Worm (Caenorhabditis elegans) whole organism, L2 larva: ENCODE results near the gene K07F5.6.

ENCODE experiments used
- ama-1 ChIP-seq: fragments of 150-350 bp; optimal IDR thresholded peaks from 2 replicates; lab custom pipeline; 2018; ENCODE audit warnings: inconsistent platforms
- ceh-82 ChIP-seq: fragments of 150-350 bp; optimal IDR thresholded peaks from 2 replicates; lab custom pipeline; 2014; ENCODE audit warnings: missing biosample characterization, missing genetic modification characterization
- dmd-4 ChIP-seq: sonication (generic microtip); optimal IDR thresholded peaks from 2 replicates; lab custom pipeline; 2017; ENCODE audit warnings: missing biosample characterization, missing genetic modification characterization
- elt-1 ChIP-seq: fragments of 150-350 bp; optimal IDR thresholded peaks from 2 replicates; lab custom pipeline; 2014; ENCODE audit warnings: missing biosample characterization, missing genetic modification characterization
- lin-13 ChIP-seq: fragments of 150-350 bp; optimal IDR thresholded peaks from 2 replicates; lab custom pipeline; 2014; ENCODE audit warnings: missing biosample characterization, missing genetic modification reagents, missing genetic modification characterization
- lin-39 ChIP-seq: fragments of 150-350 bp; optimal IDR thresholded peaks from 2 replicates; lab custom pipeline; 2014; ENCODE audit warnings: missing biosample characterization, missing genetic modification reagents, missing genetic modification characterization
- nhr-11 ChIP-seq: fragments of 150-350 bp; optimal IDR thresholded peaks from 2 replicates; lab custom pipeline; 2014; ENCODE audit warnings: missing biosample characterization, missing genetic modification characterization
- nhr-12 ChIP-seq: fragments of 150-350 bp; optimal IDR thresholded peaks from 2 replicates; lab custom pipeline; 2014; ENCODE audit warnings: missing biosample characterization, missing genetic modification characterization
- nhr-23 ChIP-seq: fragments of 150-350 bp; optimal IDR thresholded peaks from 2 replicates; lab custom pipeline; 2014; ENCODE audit warnings: missing biosample characterization, missing genetic modification reagents, missing genetic modification characterization
- nhr-77 ChIP-seq: fragments of 150-350 bp; optimal IDR thresholded peaks from 2 replicates; lab custom pipeline; 2014; ENCODE audit warnings: missing biosample characterization, missing genetic modification characterization
- skn-1 ChIP-seq: sonication (generic microtip); optimal IDR thresholded peaks from 2 replicates; lab custom pipeline; 2017; ENCODE audit warnings: missing biosample characterization, missing genetic modification characterization
- unc-62 ChIP-seq: fragments of 150-350 bp; optimal IDR thresholded peaks from 2 replicates; lab custom pipeline; 2014; ENCODE audit warnings: missing biosample characterization, missing genetic modification reagents, missing genetic modification characterization

DNA sequence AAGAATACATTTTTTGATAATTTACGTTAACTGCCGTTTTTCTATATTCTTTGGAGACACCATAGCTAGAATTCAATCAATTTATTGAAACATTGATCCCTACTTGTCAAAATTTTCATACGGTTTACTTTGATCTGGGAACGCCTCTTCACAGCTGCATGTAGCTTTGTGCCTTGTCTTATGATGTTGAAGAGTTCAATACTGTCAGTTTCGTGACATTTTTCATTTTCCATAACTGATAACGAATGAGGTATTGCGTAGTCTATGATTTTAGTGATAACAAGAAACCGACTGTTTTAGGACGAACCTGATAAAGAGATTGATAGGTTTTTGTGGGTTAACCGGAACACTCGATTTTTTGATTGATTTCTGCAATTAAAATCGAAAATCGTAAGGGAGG lies 45.1 kb downstream of the K07F5.6 start:
- TF ChIP-seq lin-13 (GFP tag; lab: Kevin White, UChicago): no peak
- TF ChIP-seq lin-39 (tag; lab: Kevin White, UChicago): no peak
- no peak for TF ChIP-seq ceh-82 (tag; lab: Kevin White, UChicago)
- no peak for TF ChIP-seq nhr-12 (tag; lab: Kevin White, UChicago)
- TF ChIP-seq skn-1 (tag; lab: Kevin White, UChicago): no peak
- TF ChIP-seq nhr-77 (tag; lab: Kevin White, UChicago): no peak
- TF ChIP-seq nhr-11 (tag; lab: Kevin White, UChicago): no peak
- TF ChIP-seq dmd-4 (tag; lab: Kevin White, UChicago): no peak
- no peak for TF ChIP-seq elt-1 (tag; lab: Kevin White, UChicago)
- no peak for TF ChIP-seq unc-62
- TF ChIP-seq ama-1 (lab: Kevin White, UChicago): no peak
- TF ChIP-seq nhr-23 (tag; lab: Kevin White, UChicago): no peak
